Worm (Caenorhabditis elegans) whole organism, L4/young adult: ENCODE measurements around the gene mkk-4.

ENCODE experiments used
- W03F9.2 ChIP-seq: fragments of 150-350 bp; optimal IDR thresholded peaks from 2 replicates; lab custom pipeline; 2014; ENCODE audit warnings: missing biosample characterization, missing genetic modification characterization
- dao-5 ChIP-seq: sonication (generic microtip); optimal IDR thresholded peaks from 2 replicates; lab custom pipeline; 2016; ENCODE audit warnings: missing genotype, missing genetic modification characterization, moderate library complexity, missing compliant biosample characterization
- him-1 ChIP-seq: sonication (generic microtip); optimal IDR thresholded peaks from 2 replicates; lab custom pipeline; 2016; ENCODE audit warnings: missing genotype, missing genetic modification reagents, missing genetic modification characterization, missing compliant biosample characterization

DNA sequence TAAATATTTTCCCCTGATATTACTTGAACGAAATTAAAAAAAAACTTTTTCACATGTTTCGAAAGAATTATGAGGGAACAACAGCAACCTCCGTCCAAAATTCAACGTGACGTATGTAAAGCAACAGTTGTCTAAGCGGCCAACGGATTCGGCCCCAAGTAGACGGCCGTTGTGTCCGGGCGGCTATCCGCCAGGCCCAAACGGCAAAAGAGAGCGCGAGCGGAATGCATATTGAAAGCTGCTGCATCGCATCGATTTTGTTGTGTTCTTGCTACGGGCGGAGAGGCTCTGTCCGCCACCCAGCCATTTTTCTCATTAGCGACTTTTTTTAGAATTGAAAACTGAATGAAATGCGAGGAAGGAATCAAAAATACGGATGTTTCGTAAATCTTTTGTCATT is 51.6 kb downstream of the mkk-4 start:
- TF ChIP-seq him-1 (no peak), dao-5 (tag; lab: Kevin White, UChicago) (no peak), W03F9.2 (tag; lab: Kevin White, UChicago) (no peak)
